Worm (Caenorhabditis elegans): ENCODE data around the gene str-73.

The str-73 gene

ce11 chrV:16446191-16446590 lies 16.2 kb downstream of the str-73 start:
- TF ChIP-seq aly-1 (tag; optimal IDR thresholded peaks at IDR 0.05) (no peak), ceh-36 (tag; optimal IDR thresholded peaks at IDR 0.05) (peak; percentile 69)

ce11 chrV:16447735-16448134 lies 17.7 kb downstream of the str-73 start, which contains the start of gene T08G3.13:
T08G3.13 (plus strand) TSS chrV:16448035.
- TF ChIP-seq hnd-1 (tag; optimal IDR thresholded peaks at IDR 0.05) (no peak), hmg-4 (GFP tag; optimal IDR thresholded peaks at IDR 0.05) (no peak), scrt-1 (GFP tag; IDR thresholded peaks at IDR 0.05) (no peak), tbx-11 (GFP tag; IDR thresholded peaks at IDR 0.05) (no peak), B0310.2 (tag; optimal IDR thresholded peaks at IDR 0.05) (no peak), ama-1 (optimal IDR thresholded peaks at IDR 0.05) (no peak)

- no peak for TF ChIP-seq flt-1 (GFP tag; IDR thresholded peaks at IDR 0.05)
- no peak for TF ChIP-seq ama-1 (optimal IDR thresholded peaks at IDR 0.05)
- no peak for TF ChIP-seq F13C5.2 (tag; optimal IDR thresholded peaks at IDR 0.05)
- TF ChIP-seq aly-1 (tag; optimal IDR thresholded peaks at IDR 0.05) = no peak
- no peak for TF ChIP-seq hnd-1 (tag; optimal IDR thresholded peaks at IDR 0.05)
- TF ChIP-seq pes-1 (GFP tag; IDR thresholded peaks at IDR 0.05) = no peak
Observed at ce11 chrV:16455065-16455464, 25.0 kb downstream of the str-73 start, which contains the start of gene str-14. str-14 (minus strand) TSS chrV:16455165.

- TF ChIP-seq ets-7 (tag; optimal IDR thresholded peaks at IDR 0.05) (no peak), tbx-37 (GFP tag; conservative IDR thresholded peaks at IDR 0.05) (no peak), F13C5.2 (tag; optimal IDR thresholded peaks at IDR 0.05) (no peak), B0310.2 (tag; optimal IDR thresholded peaks at IDR 0.05) (no peak), aly-1 (tag; optimal IDR thresholded peaks at IDR 0.05) (no peak), ama-1 (optimal IDR thresholded peaks at IDR 0.05) (no peak), hmg-4 (GFP tag; optimal IDR thresholded peaks at IDR 0.05) (no peak), tbx-11 (GFP tag; IDR thresholded peaks at IDR 0.05) (no peak), scrt-1 (GFP tag; IDR thresholded peaks at IDR 0.05) (no peak), tra-4 (tag; optimal IDR thresholded peaks at IDR 0.05) (no peak), sea-1 (GFP tag; conservative IDR thresholded peaks at IDR 0.05) (no peak)
Observed at ce11 chrV:16458714-16459113, 28.7 kb downstream of the str-73 start, which contains the start of gene str-15. str-15 (minus strand) TSS chrV:16458814.

DNA sequence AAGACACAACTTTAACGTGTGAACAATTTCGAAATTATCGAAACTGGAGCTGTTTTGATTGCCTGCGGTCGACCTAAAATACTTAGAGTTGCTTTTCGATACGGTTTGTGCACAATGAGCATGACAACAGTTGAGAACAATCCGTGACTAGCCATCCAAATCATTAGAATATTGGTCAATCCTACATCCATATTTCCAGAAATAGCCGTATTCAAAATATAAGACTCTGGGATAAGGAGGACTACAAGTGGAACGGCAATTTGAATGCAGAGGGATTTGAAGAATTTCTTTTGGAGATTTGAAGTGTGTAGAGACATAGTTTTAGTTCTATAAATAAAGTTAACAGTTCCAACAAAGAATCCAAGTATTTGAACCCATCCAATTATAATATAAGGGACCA lies 29.3 kb downstream of the str-73 start:
- no peak for TF ChIP-seq hmg-4 (GFP tag; optimal IDR thresholded peaks at IDR 0.05)

ce11 chrV:16460866-16461265 lies 30.8 kb downstream of the str-73 start, which contains the start of gene srh-142:
srh-142 (minus strand) TSS chrV:16460966.
- TF ChIP-seq ceh-13 (GFP tag; optimal IDR thresholded peaks at IDR 0.05) = no peak
- TF ChIP-seq hnd-1 (tag; optimal IDR thresholded peaks at IDR 0.05) = no peak

- TF ChIP-seq ets-7 (tag; optimal IDR thresholded peaks at IDR 0.05) (no peak), B0310.2 (tag; optimal IDR thresholded peaks at IDR 0.05) (no peak), tra-4 (tag; optimal IDR thresholded peaks at IDR 0.05) (no peak), scrt-1 (GFP tag; IDR thresholded peaks at IDR 0.05) (no peak)
Observed at ce11 chrV:16467840-16468239, 37.8 kb downstream of the str-73 start, which contains the start of gene sru-44. sru-44 (minus strand) TSS chrV:16467940.

DNA sequence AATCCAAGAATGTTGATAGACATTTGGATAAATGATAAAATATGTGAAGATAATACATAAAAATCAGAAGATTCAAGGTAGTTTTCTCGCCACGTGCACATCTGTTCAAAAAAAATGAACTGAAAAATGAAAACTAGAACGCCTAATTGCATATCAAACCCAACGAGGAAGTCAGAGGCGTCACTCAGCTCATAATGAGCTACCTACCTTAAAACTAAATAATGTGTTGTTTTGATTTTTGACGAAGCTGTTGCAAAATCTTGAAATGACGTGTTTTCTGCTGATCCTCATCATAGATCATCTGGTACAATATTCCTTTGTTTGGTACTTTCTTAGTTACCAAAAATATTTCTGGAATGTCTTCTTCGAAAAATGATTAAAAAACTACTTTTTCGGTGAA lies 40.9 kb downstream of the str-73 start, which contains the start of gene srh-138:
TSS of gene srh-138 (minus strand) at position 101 of the 400 bp plus-strand sequence.
- TF ChIP-seq tra-4 (tag; optimal IDR thresholded peaks at IDR 0.05) = no peak
- TF ChIP-seq F13C5.2 (tag; optimal IDR thresholded peaks at IDR 0.05) = no peak
- no peak for TF ChIP-seq ceh-36 (tag; optimal IDR thresholded peaks at IDR 0.05)
- no peak for TF ChIP-seq pes-1 (GFP tag; IDR thresholded peaks at IDR 0.05)
- no peak for TF ChIP-seq hmg-4 (GFP tag; optimal IDR thresholded peaks at IDR 0.05)
- TF ChIP-seq flt-1 (GFP tag; IDR thresholded peaks at IDR 0.05) = no peak
- TF ChIP-seq hmbx-1 (tag; optimal IDR thresholded peaks at IDR 0.05) = no peak
- TF ChIP-seq ama-1 (optimal IDR thresholded peaks at IDR 0.05) = no peak

- TF ChIP-seq ceh-36 (tag; optimal IDR thresholded peaks at IDR 0.05) (no peak), tbx-11 (GFP tag; IDR thresholded peaks at IDR 0.05) (no peak), tbx-37 (GFP tag; conservative IDR thresholded peaks at IDR 0.05) (no peak), aly-1 (tag; optimal IDR thresholded peaks at IDR 0.05) (no peak), sea-1 (GFP tag; conservative IDR thresholded peaks at IDR 0.05) (no peak), flt-1 (GFP tag; IDR thresholded peaks at IDR 0.05) (no peak), ets-7 (tag; optimal IDR thresholded peaks at IDR 0.05) (no peak), F13C5.2 (tag; optimal IDR thresholded peaks at IDR 0.05) (no peak), ama-1 (optimal IDR thresholded peaks at IDR 0.05) (no peak), pes-1 (GFP tag; IDR thresholded peaks at IDR 0.05) (no peak)
Observed at ce11 chrV:16471995-16472563, 42.0 kb downstream of the str-73 start, which contains the start of gene srw-35. srw-35 (plus strand) TSS chrV:16472513.

- TF ChIP-seq ceh-36 (tag; optimal IDR thresholded peaks at IDR 0.05) (no peak), aly-1 (tag; optimal IDR thresholded peaks at IDR 0.05) (no peak), hmbx-1 (tag; optimal IDR thresholded peaks at IDR 0.05) (no peak), scrt-1 (GFP tag; IDR thresholded peaks at IDR 0.05) (no peak), tbx-11 (GFP tag; IDR thresholded peaks at IDR 0.05) (no peak), pes-1 (GFP tag; IDR thresholded peaks at IDR 0.05) (no peak), B0310.2 (tag; optimal IDR thresholded peaks at IDR 0.05) (no peak), F13C5.2 (tag; optimal IDR thresholded peaks at IDR 0.05) (no peak), ets-7 (tag; optimal IDR thresholded peaks at IDR 0.05) (no peak), sea-1 (GFP tag; conservative IDR thresholded peaks at IDR 0.05) (no peak), hmg-4 (GFP tag; optimal IDR thresholded peaks at IDR 0.05) (no peak), tbx-37 (GFP tag; conservative IDR thresholded peaks at IDR 0.05) (no peak)
Observed at ce11 chrV:16479275-16479674, 49.2 kb downstream of the str-73 start, which contains the start of gene T08G3.11. T08G3.11 (minus strand) TSS chrV:16479375.

Data from whole organism, early embryonic.